Worm (Caenorhabditis elegans) whole organism, young adult: ENCODE measurements around the gene ari-2.

Experiments
- B0019.2 ChIP-seq: fragments of 200-800 bp; sonication (Bioruptor generic); conservative IDR thresholded peaks from 2 replicates; pipeline ENCODE4 v1.3.6; 2022; ENCODE audit warnings: missing genetic modification reagents, missing genetic modification characterization, missing compliant biosample characterization
- B0261.1 ChIP-seq: sonication (generic microtip); optimal IDR thresholded peaks from 2 replicates; lab custom pipeline; 2016; ENCODE audit warnings: mild to moderate bottlenecking, missing genetic modification characterization, moderate library complexity, missing compliant biosample characterization
- C06A6.2 ChIP-seq: fragments of 200-800 bp; sonication (Bioruptor generic); conservative IDR thresholded peaks from 2 replicates; pipeline ENCODE4 v1.3.6; 2022; ENCODE audit warnings: missing genetic modification characterization, missing compliant biosample characterization
- F10E7.11 ChIP-seq: sonication (generic microtip); optimal IDR thresholded peaks from 2 replicates; lab custom pipeline; 2017; ENCODE audit warnings: mild to moderate bottlenecking, missing genetic modification characterization, moderate library complexity, missing compliant biosample characterization
- F22D6.2 ChIP-seq: sonication (generic microtip); optimal IDR thresholded peaks from 2 replicates; lab custom pipeline; 2016; ENCODE audit warnings: mild to moderate bottlenecking, missing genetic modification characterization, missing compliant biosample characterization
- F23B12.7 ChIP-seq: sonication (generic microtip); optimal IDR thresholded peaks from 2 replicates; lab custom pipeline; 2017; ENCODE audit warnings: missing genetic modification characterization, mild to moderate bottlenecking, missing compliant biosample characterization, antibody characterized with exemption, moderate library complexity; ENCODE audit not compliant: insufficient read depth
- F33H1.4 ChIP-seq: fragments of 200-800 bp; sonication (Bioruptor generic); IDR thresholded peaks from 2 replicates; pipeline ENCODE4 v1.3.6; 2022; ENCODE audit warnings: missing genetic modification reagents, missing genetic modification characterization, missing compliant biosample characterization
- T07F8.4 ChIP-seq: sonication (generic microtip); optimal IDR thresholded peaks from 2 replicates; lab custom pipeline; 2016; ENCODE audit warnings: mild to moderate bottlenecking, missing genetic modification characterization, moderate library complexity, missing compliant biosample characterization
- Y53G8AR.9 ChIP-seq: fragments of 200-800 bp; sonication (Bioruptor generic); conservative IDR thresholded peaks from 2 replicates; pipeline ENCODE4 v1.3.6; 2022; ENCODE audit warnings: missing genetic modification reagents, missing genetic modification characterization, missing compliant biosample characterization
- akir-1 ChIP-seq: fragments of 200-800 bp; sonication (Bioruptor generic); optimal IDR thresholded peaks from 2 replicates; lab custom pipeline; 2018; ENCODE audit warnings: mild to moderate bottlenecking, missing genetic modification characterization, moderate library complexity, missing compliant biosample characterization
- ama-1 ChIP-seq, 3 experiments: fragments of 150-350 bp in 1 of 3; sonication (generic microtip) in 2 of 3; optimal IDR thresholded peaks; 2 replicates each; lab custom pipeline; 2014 to 2018; ENCODE audit warnings: missing biosample characterization in 2 of 3, missing genetic modification characterization in 2 of 3, missing genetic modification reagents in 2 of 3
- aptf-2 ChIP-seq: fragments of 200-800 bp; sonication (Bioruptor generic); conservative IDR thresholded peaks from 2 replicates; pipeline ENCODE4 v1.3.6; 2022; ENCODE audit warnings: missing genetic modification reagents, missing genetic modification characterization, missing compliant biosample characterization
- atf-7 ChIP-seq: sonication (generic microtip); optimal IDR thresholded peaks from 2 replicates; lab custom pipeline; 2017; ENCODE audit warnings: mild to moderate bottlenecking, missing genetic modification characterization, missing compliant biosample characterization
- attf-5 ChIP-seq: fragments of 200-800 bp; sonication (Bioruptor generic); optimal IDR thresholded peaks from 2 replicates; lab custom pipeline; 2018; ENCODE audit warnings: mild to moderate bottlenecking, missing genetic modification characterization, missing compliant biosample characterization
- bed-1 ChIP-seq: fragments of 200-800 bp; sonication (Bioruptor generic); IDR thresholded peaks from 2 replicates; pipeline ENCODE4 v1.3.6; 2022; ENCODE audit warnings: missing genetic modification reagents, missing genetic modification characterization, missing compliant biosample characterization
- cebp-1 ChIP-seq, 2 experiments: fragments of 200-800 bp in 1 of 2; sonication (Bioruptor generic) in 1 of 2; sonication (generic microtip) in 1 of 2; IDR thresholded peaks in 1 of 2; optimal IDR thresholded peaks in 1 of 2; 2 replicates each; pipeline versions ENCODE4 v1.3.6 to Lab custom; 2017 to 2022; ENCODE audit warnings: missing compliant biosample characterization in 2 of 2, missing genetic modification characterization in 2 of 2, mild to moderate bottlenecking in 1 of 2, missing genetic modification reagents in 1 of 2, moderate library complexity in 1 of 2
- ceh-100 ChIP-seq: fragments of 200-800 bp; sonication (Bioruptor generic); IDR thresholded peaks from 2 replicates; pipeline ENCODE4 v1.3.6; 2022; ENCODE audit warnings: missing genetic modification reagents, missing genetic modification characterization, missing compliant biosample characterization
- ceh-58 ChIP-seq: fragments of 200-800 bp; sonication (Bioruptor generic); IDR thresholded peaks from 2 replicates; pipeline ENCODE4 v1.3.6; 2022; ENCODE audit warnings: missing genetic modification characterization, missing compliant biosample characterization
- dox-1 ChIP-seq: fragments of 200-800 bp; sonication (Bioruptor generic); IDR thresholded peaks from 2 replicates; pipeline ENCODE4 v1.3.6; 2022; ENCODE audit warnings: missing genetic modification reagents, missing genetic modification characterization, missing compliant biosample characterization
- dpl-1 ChIP-seq: fragments of 150-350 bp; optimal IDR thresholded peaks from 2 replicates; lab custom pipeline; 2014; ENCODE audit warnings: missing biosample characterization, missing genetic modification reagents, missing genetic modification characterization
- egrh-3 ChIP-seq: fragments of 200-800 bp; sonication (Bioruptor generic); IDR thresholded peaks from 2 replicates; pipeline ENCODE4 v1.3.6; 2022; ENCODE audit warnings: missing genetic modification reagents, missing genetic modification characterization, missing compliant biosample characterization
- ekl-4 ChIP-seq: fragments of 200-800 bp; sonication (Bioruptor generic); IDR thresholded peaks from 2 replicates; pipeline ENCODE4 v1.3.6; 2022; ENCODE audit warnings: missing genetic modification reagents, missing genetic modification characterization, missing compliant biosample characterization
- fkh-3 ChIP-seq: sonication (generic microtip); optimal IDR thresholded peaks from 2 replicates; lab custom pipeline; 2016; ENCODE audit warnings: mild to moderate bottlenecking, missing genetic modification characterization, missing compliant biosample characterization
- hmg-1.2 ChIP-seq: fragments of 200-800 bp; sonication (Bioruptor generic); IDR thresholded peaks from 2 replicates; pipeline ENCODE4 v1.3.6; 2022; ENCODE audit warnings: missing genetic modification reagents, missing genetic modification characterization, missing compliant biosample characterization
- hsf-1 ChIP-seq: fragments of 200-800 bp; sonication (Bioruptor generic); IDR thresholded peaks from 2 replicates; pipeline ENCODE4 v1.3.6; 2022; ENCODE audit warnings: missing genetic modification reagents, missing genetic modification characterization, missing compliant biosample characterization
- lag-1 ChIP-seq: fragments of 200-800 bp; sonication (Bioruptor generic); IDR thresholded peaks from 2 replicates; pipeline ENCODE4 v1.3.6; 2022; ENCODE audit warnings: missing genetic modification reagents, missing genetic modification characterization, missing compliant biosample characterization
- lin-26 ChIP-seq: fragments of 200-800 bp; sonication (Bioruptor generic); IDR thresholded peaks from 2 replicates; pipeline ENCODE4 v1.3.6; 2022; ENCODE audit warnings: missing genetic modification reagents, missing genetic modification characterization, missing compliant biosample characterization
- madf-8 ChIP-seq: fragments of 200-800 bp; sonication (Bioruptor generic); conservative IDR thresholded peaks from 2 replicates; pipeline ENCODE4 v1.3.6; 2022; ENCODE audit warnings: missing genetic modification reagents, missing genetic modification characterization, missing compliant biosample characterization
- mxl-1 ChIP-seq: sonication (generic microtip); optimal IDR thresholded peaks from 2 replicates; lab custom pipeline; 2016; ENCODE audit warnings: missing genetic modification characterization, missing compliant biosample characterization
- nfya-2 ChIP-seq: fragments of 200-800 bp; sonication (Bioruptor generic); IDR thresholded peaks from 2 replicates; pipeline ENCODE4 v1.3.6; 2022; ENCODE audit warnings: missing genetic modification reagents, missing genetic modification characterization, missing compliant biosample characterization
- pbrm-1 ChIP-seq: fragments of 200-800 bp; sonication (Bioruptor generic); IDR thresholded peaks from 2 replicates; pipeline ENCODE4 v1.3.6; 2022; ENCODE audit warnings: missing genetic modification reagents, missing genetic modification characterization, missing compliant biosample characterization
- rcor-1 ChIP-seq: fragments of 200-800 bp; sonication (Bioruptor generic); IDR thresholded peaks from 2 replicates; pipeline ENCODE4 v1.3.6; 2022; ENCODE audit warnings: missing genetic modification reagents, missing genetic modification characterization, missing compliant biosample characterization
- rec-8 ChIP-seq, 2 experiments: sonication (generic microtip); optimal IDR thresholded peaks; 2 replicates each; lab custom pipeline; 2016; ENCODE audit warnings: mild to moderate bottlenecking in 2 of 2, missing genetic modification characterization in 2 of 2, missing genetic modification reagents in 2 of 2, missing genotype in 2 of 2, missing biosample characterization in 1 of 2, missing compliant biosample characterization in 1 of 2, moderate library complexity in 1 of 2
- repo-1 ChIP-seq: sonication (generic microtip); optimal IDR thresholded peaks from 2 replicates; lab custom pipeline; 2017; ENCODE audit warnings: mild to moderate bottlenecking, missing genetic modification characterization, missing compliant biosample characterization
- sea-2 ChIP-seq: fragments of 200-800 bp; sonication (Bioruptor generic); IDR thresholded peaks from 2 replicates; pipeline ENCODE4 v1.3.6; 2022; ENCODE audit warnings: missing genetic modification characterization, missing compliant biosample characterization
- snpc-1.1 ChIP-seq: sonication (generic microtip); optimal IDR thresholded peaks from 2 replicates; lab custom pipeline; 2017; ENCODE audit warnings: missing genetic modification characterization, mild to moderate bottlenecking, missing compliant biosample characterization, antibody characterized with exemption, moderate library complexity, missing genotype, missing genetic modification reagents; ENCODE audit not compliant: insufficient read depth
- snpc-1.3 ChIP-seq: sonication (generic microtip); optimal IDR thresholded peaks from 2 replicates; lab custom pipeline; 2017; ENCODE audit warnings: missing genetic modification characterization, mild to moderate bottlenecking, missing compliant biosample characterization, antibody characterized with exemption, moderate library complexity, missing genotype, missing genetic modification reagents; ENCODE audit not compliant: insufficient read depth
- snpc-4 ChIP-seq, 5 experiments: fragments of 150-350 bp in 1 of 5; sonication (generic microtip) in 4 of 5; optimal IDR thresholded peaks; 2 replicates each; lab custom pipeline; 2014 to 2018; ENCODE audit warnings: missing genetic modification characterization in 5 of 5, missing biosample characterization in 3 of 5, antibody characterized with exemption in 2 of 5, mild to moderate bottlenecking in 2 of 5, missing compliant biosample characterization in 2 of 5, missing genotype in 2 of 5, moderate library complexity in 2 of 5, missing genetic modification reagents in 1 of 5
- somi-1 ChIP-seq: fragments of 200-800 bp; sonication (Bioruptor generic); optimal IDR thresholded peaks from 2 replicates; lab custom pipeline; 2018; ENCODE audit warnings: mild to moderate bottlenecking, missing genetic modification characterization, missing compliant biosample characterization
- sptf-2 ChIP-seq: fragments of 200-800 bp; sonication (Bioruptor generic); optimal IDR thresholded peaks from 2 replicates; lab custom pipeline; 2018; ENCODE audit warnings: mild to moderate bottlenecking, missing genetic modification characterization, missing compliant biosample characterization
- tbp1 ChIP-seq: fragments of 200-800 bp; sonication (Bioruptor generic); optimal IDR thresholded peaks from 2 replicates; lab custom pipeline; 2018; ENCODE audit warnings: mild to moderate bottlenecking, missing genetic modification characterization, missing compliant biosample characterization
- unc-62 ChIP-seq: fragments of 150-350 bp; optimal IDR thresholded peaks from 2 replicates; lab custom pipeline; 2014; ENCODE audit warnings: missing biosample characterization, missing genetic modification reagents, missing genetic modification characterization
- ztf-18 ChIP-seq: sonication (generic microtip); optimal IDR thresholded peaks from 2 replicates; lab custom pipeline; 2016; ENCODE audit warnings: missing genotype, mild to moderate bottlenecking, missing genetic modification characterization, missing compliant biosample characterization
- ztf-25 ChIP-seq: fragments of 200-800 bp; sonication (Bioruptor generic); IDR thresholded peaks from 2 replicates; pipeline ENCODE4 v1.3.6; 2022; ENCODE audit warnings: missing genetic modification reagents, missing genetic modification characterization, missing compliant biosample characterization

ari-2 gene

DNA sequence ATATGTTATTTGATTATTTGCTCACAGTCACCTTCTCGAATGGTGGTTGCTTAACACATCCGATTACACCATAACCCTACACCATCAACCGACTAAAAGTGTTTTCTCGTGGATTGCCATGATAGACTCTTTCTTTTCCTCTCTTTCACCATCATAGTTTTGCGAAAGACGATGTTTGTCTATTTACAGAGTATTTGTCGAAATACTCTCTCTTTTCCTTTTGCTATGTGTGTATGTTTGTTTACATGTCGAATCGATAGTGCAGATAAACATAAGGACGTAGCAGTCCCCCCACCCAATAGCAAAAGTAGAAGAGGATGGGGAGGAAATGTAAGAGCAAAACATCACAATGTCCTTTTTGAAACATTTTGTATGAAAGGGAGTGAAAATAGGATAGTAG, 52.4 kb downstream of the ari-2 start:
- TF ChIP-seq mxl-1 (tag; lab: Kevin White, UChicago) (no peak), cebp-1 (GFP tag; IDR thresholded peaks at IDR 0.05; lab: Robert Waterston, UW) (0 out of 2 replicates have a peak, but pooled peaks have one; percentile 18), cebp-1 (tag; optimal IDR thresholded peaks at IDR 0.05; lab: Kevin White, UChicago) (peak; percentile 34)

- TF ChIP-seq dox-1 (GFP tag; lab: Robert Waterston, UW) = peak; percentile 25; the same call in 1 of the 2 replicates
- TF ChIP-seq egrh-3 (GFP tag; lab: Robert Waterston, UW) = no peak
- no peak for TF ChIP-seq sea-2 (GFP tag; lab: Robert Waterston, UW)
- no peak for TF ChIP-seq fkh-3
- TF ChIP-seq rcor-1 (GFP tag; lab: Robert Waterston, UW) = no peak
- no peak for TF ChIP-seq dpl-1 (GFP tag; lab: Kevin White, UChicago)
- no peak for TF ChIP-seq F10E7.11
- no peak for TF ChIP-seq F23B12.7 (tag; lab: Kevin White, UChicago)
- TF ChIP-seq sptf-2 (GFP tag; lab: Kevin White, UChicago) = no peak
- no peak for TF ChIP-seq bed-1 (GFP tag; lab: Robert Waterston, UW)
- TF ChIP-seq F22D6.2 (tag; lab: Kevin White, UChicago) = no peak
- TF ChIP-seq lin-26 (GFP tag; lab: Robert Waterston, UW) = 0 out of 2 replicates have a peak, but pooled peaks have one; percentile 23
- TF ChIP-seq B0019.2 (GFP tag; lab: Robert Waterston, UW) = no peak
- no peak for TF ChIP-seq F33H1.4 (GFP tag; lab: Robert Waterston, UW)
- TF ChIP-seq madf-8 (GFP tag; lab: Robert Waterston, UW) = no peak
- no peak for TF ChIP-seq ztf-25 (GFP tag; lab: Robert Waterston, UW)
- TF ChIP-seq hmg-1.2 (GFP tag; lab: Robert Waterston, UW) = peak; percentile 10; the same call in 1 of the 2 replicates
- TF ChIP-seq hsf-1 (GFP tag; lab: Robert Waterston, UW) = no peak
- TF ChIP-seq ceh-58 (GFP tag; lab: Robert Waterston, UW) = no peak
- no peak for TF ChIP-seq ekl-4
- no peak for TF ChIP-seq repo-1 (tag; lab: Kevin White, UChicago)
- peak; percentile 55 for TF ChIP-seq attf-5 (GFP tag; lab: Kevin White, UChicago)
- no peak for TF ChIP-seq ceh-100
- TF ChIP-seq ama-1 (optimal IDR thresholded peaks at IDR 0.05; lab: Kevin White, UChicago) = peak; percentile 44
- TF ChIP-seq ama-1 (GFP tag; optimal IDR thresholded peaks at IDR 0.05; lab: Kevin White, UChicago) = no peak
- TF ChIP-seq pbrm-1 (GFP tag; lab: Robert Waterston, UW) = peak; percentile 22; the same call in 1 of the 2 replicates
- TF ChIP-seq snpc-1.3 = no peak
- TF ChIP-seq tbp1 = peak; percentile 4
- TF ChIP-seq ztf-18 = no peak
- no peak for TF ChIP-seq snpc-4 (GFP tag; optimal IDR thresholded peaks at IDR 0.05; lab: Kevin White, UChicago)
- TF ChIP-seq snpc-4 (tag; optimal IDR thresholded peaks at IDR 0.05; lab: Kevin White, UChicago) = peak in 2 of 4 experiments; percentile 11 to 45
- peak; percentile 44 for TF ChIP-seq somi-1 (GFP tag; lab: Kevin White, UChicago)
- no peak for TF ChIP-seq rec-8 (tag; optimal IDR thresholded peaks at IDR 0.05; lab: Kevin White, UChicago)
- TF ChIP-seq B0261.1 (tag; lab: Kevin White, UChicago) = no peak
- TF ChIP-seq T07F8.4 (tag; lab: Kevin White, UChicago) = no peak
- TF ChIP-seq atf-7 (tag; lab: Kevin White, UChicago) = no peak
- TF ChIP-seq cebp-1 (GFP tag; IDR thresholded peaks at IDR 0.05; lab: Robert Waterston, UW) = no peak
- peak; percentile 62 for TF ChIP-seq cebp-1 (tag; optimal IDR thresholded peaks at IDR 0.05; lab: Kevin White, UChicago)
- no peak for TF ChIP-seq Y53G8AR.9 (GFP tag; lab: Robert Waterston, UW)
- no peak for TF ChIP-seq akir-1 (GFP tag; lab: Kevin White, UChicago)
- no peak for TF ChIP-seq aptf-2 (GFP tag; lab: Robert Waterston, UW)
- no peak for TF ChIP-seq nfya-2 (GFP tag; lab: Robert Waterston, UW)
- no peak for TF ChIP-seq C06A6.2 (GFP tag; lab: Robert Waterston, UW)
- TF ChIP-seq snpc-1.1 (tag; lab: Kevin White, UChicago) = no peak
- TF ChIP-seq unc-62 (GFP tag; lab: Kevin White, UChicago) = no peak
- no peak for TF ChIP-seq lag-1 (GFP tag; lab: Robert Waterston, UW)
These were observed 53.5 kb downstream of the ari-2 start for ce11 chrIV:5604465-5604864.
